Worm (Caenorhabditis elegans): ENCODE measurements around the gene C47A4.3.

C47A4.3 gene

DNA sequence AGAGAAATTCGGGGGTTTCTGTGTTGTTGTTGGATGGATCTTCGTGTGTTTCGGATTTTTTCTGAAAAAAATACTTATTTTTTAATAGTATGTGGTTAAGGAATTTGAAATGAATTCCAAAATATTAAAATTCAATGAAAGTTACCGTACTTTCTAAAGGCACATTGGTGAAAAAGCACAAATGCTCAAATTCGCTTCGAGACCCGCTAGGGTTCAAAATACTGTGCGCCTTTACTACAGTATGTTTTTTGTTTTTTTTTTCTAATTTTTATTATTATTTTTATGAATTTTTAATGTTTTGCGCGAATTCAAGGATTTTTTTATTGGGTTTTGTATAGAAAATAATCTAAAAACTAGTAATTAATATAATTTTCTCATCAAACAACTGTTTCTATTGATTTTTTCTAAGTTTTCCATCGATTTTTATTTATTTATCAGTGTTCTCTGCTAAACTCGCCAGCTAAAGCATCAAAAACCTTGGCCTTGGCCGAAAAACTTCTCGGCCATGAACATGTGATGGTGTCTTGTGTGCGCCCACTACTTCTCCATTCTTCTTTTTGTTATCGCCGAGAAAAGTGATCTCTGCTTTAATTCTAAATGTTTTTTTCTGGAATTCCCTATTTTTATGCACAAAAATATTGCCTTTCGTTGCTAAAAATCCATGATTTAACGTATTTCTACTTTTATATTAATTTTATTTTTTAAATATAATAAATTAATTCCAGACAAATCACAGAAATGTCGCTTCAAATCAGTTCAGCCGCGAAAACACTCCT lies 41.3 kb upstream of the C47A4.3 start, which contains the start of gene iscu-1 (continued):
- TF ChIP-seq lin-29 (GFP tag; IDR thresholded peaks at IDR 0.05), result no peak
- peak in 1 of 2 experiments; percentile 80 for TF ChIP-seq lsy-2 (tag; optimal IDR thresholded peaks at IDR 0.05)
- TF ChIP-seq tag-97 (GFP tag; IDR thresholded peaks at IDR 0.05), result no peak
- no peak for TF ChIP-seq F26F4.8 (GFP tag; conservative IDR thresholded peaks at IDR 0.05)
- no peak for TF ChIP-seq ceh-20 (GFP tag; IDR thresholded peaks at IDR 0.05)
- TF ChIP-seq skn-1 (tag; optimal IDR thresholded peaks at IDR 0.05), result no peak
- TF ChIP-seq pha-4 (GFP tag; IDR thresholded peaks at IDR 0.05), result no peak
- TF ChIP-seq pha-4 (tag; optimal IDR thresholded peaks at IDR 0.05), result no peak
- TF ChIP-seq ztf-11 (tag; optimal IDR thresholded peaks at IDR 0.05), result no peak
- no peak for TF ChIP-seq sdz-12 (GFP tag; optimal IDR thresholded peaks at IDR 0.05)
- no peak for TF ChIP-seq ctbp-1 (GFP tag; IDR thresholded peaks at IDR 0.05)
- TF ChIP-seq ces-1 (GFP tag; optimal IDR thresholded peaks at IDR 0.05), result no peak
- no peak for TF ChIP-seq F10B5.3 (tag; optimal IDR thresholded peaks at IDR 0.05)
- no peak for TF ChIP-seq nhr-237 (tag; optimal IDR thresholded peaks at IDR 0.05)
- TF ChIP-seq lin-39 (tag; optimal IDR thresholded peaks at IDR 0.05), result no peak
- TF ChIP-seq lin-13 (GFP tag; optimal IDR thresholded peaks at IDR 0.05), result no peak
- TF ChIP-seq aly-2 (tag; optimal IDR thresholded peaks at IDR 0.05), result no peak
- peak; percentile 16; the same call in 1 of the 2 replicates for TF ChIP-seq dmd-6 (GFP tag; IDR thresholded peaks at IDR 0.05)
- no peak for TF ChIP-seq Y5F2A.4 (GFP tag; optimal IDR thresholded peaks at IDR 0.05)
- TF ChIP-seq nhr-41 (GFP tag; IDR thresholded peaks at IDR 0.05), result no peak
- TF ChIP-seq daf-19 (GFP tag; conservative IDR thresholded peaks at IDR 0.05), result peak; percentile 65; the same call in 1 of the 2 replicates
- no peak for TF ChIP-seq fos-1 (tag; optimal IDR thresholded peaks at IDR 0.05)
- no peak for TF ChIP-seq nhr-77 (tag; optimal IDR thresholded peaks at IDR 0.05)
- TF ChIP-seq R02D3.7 (tag; optimal IDR thresholded peaks at IDR 0.05), result no peak
- no peak for TF ChIP-seq nhr-42 (GFP tag; IDR thresholded peaks at IDR 0.05)
- no peak for TF ChIP-seq attf-4 (tag; optimal IDR thresholded peaks at IDR 0.05)
- TF ChIP-seq dve-1 (tag; optimal IDR thresholded peaks at IDR 0.05; ENCODE audit: insufficient read depth), result peak; percentile 48
- no peak for TF ChIP-seq arid-1 (GFP tag; conservative IDR thresholded peaks at IDR 0.05)
- TF ChIP-seq unc-39 (tag; optimal IDR thresholded peaks at IDR 0.05), result no peak
- TF ChIP-seq dmd-8 (GFP tag; IDR thresholded peaks at IDR 0.05), result no peak
- TF ChIP-seq egl-43 (GFP tag; IDR thresholded peaks at IDR 0.05), result no peak
- TF ChIP-seq snpc-1.2 (GFP tag; IDR thresholded peaks at IDR 0.05), result peak; percentile 88
- no peak for TF ChIP-seq vab-7 (GFP tag; IDR thresholded peaks at IDR 0.05)
- peak; percentile 44 for TF ChIP-seq hlh-11 (tag; optimal IDR thresholded peaks at IDR 0.05)
- no peak for TF ChIP-seq dmd-9 (GFP tag; IDR thresholded peaks at IDR 0.05)
- no peak for TF ChIP-seq duxl-1 (tag; optimal IDR thresholded peaks at IDR 0.05; ENCODE audit: poor library complexity)
- TF ChIP-seq lin-15B (tag; optimal IDR thresholded peaks at IDR 0.05), result no peak
- no peak for TF ChIP-seq ZK546.5 (tag; optimal IDR thresholded peaks at IDR 0.05)
- no peak for TF ChIP-seq ZK337.2 (GFP tag; IDR thresholded peaks at IDR 0.05)
- TF ChIP-seq saeg-2 (GFP tag; IDR thresholded peaks at IDR 0.05), result no peak
- no peak for TF ChIP-seq spr-1 (tag; optimal IDR thresholded peaks at IDR 0.05)
- TF ChIP-seq hlh-30 (tag; optimal IDR thresholded peaks at IDR 0.05; ENCODE audit: insufficient read depth), result peak; percentile 96
- TF ChIP-seq snpc-4 (tag; optimal IDR thresholded peaks at IDR 0.05), result no peak
- no peak for TF ChIP-seq spr-3 (GFP tag; optimal IDR thresholded peaks at IDR 0.05)
- TF ChIP-seq zag-1 (tag; optimal IDR thresholded peaks at IDR 0.05), result no peak
- no peak for TF ChIP-seq unc-130 (GFP tag; optimal IDR thresholded peaks at IDR 0.05)
- TF ChIP-seq ceh-28 (tag; optimal IDR thresholded peaks at IDR 0.05), result no peak
- no peak for TF ChIP-seq daf-12 (tag; optimal IDR thresholded peaks at IDR 0.05)
- TF ChIP-seq rbr-2 (tag; optimal IDR thresholded peaks at IDR 0.05), result no peak
- TF ChIP-seq Y48G9A.11 (GFP tag; IDR thresholded peaks at IDR 0.05), result no peak
- no peak for TF ChIP-seq mxl-2 (GFP tag; conservative IDR thresholded peaks at IDR 0.05)

Data from whole organism, L4 larva.